Worm (Caenorhabditis elegans) whole organism, L1 larva: ENCODE data around the gene dmd-3.

Experiments
- C34B4.2 ChIP-seq: sonication (generic microtip); optimal IDR thresholded peaks from 2 replicates; lab custom pipeline; 2017; ENCODE audit warnings: mild to moderate bottlenecking, missing genetic modification characterization, missing compliant biosample characterization
- F16B12.6 ChIP-seq: fragments of 150-350 bp; optimal IDR thresholded peaks from 2 replicates; lab custom pipeline; 2014; ENCODE audit warnings: missing biosample characterization, missing genetic modification characterization
- blmp-1 ChIP-seq: fragments of 150-350 bp; optimal IDR thresholded peaks from 2 replicates; lab custom pipeline; 2014; ENCODE audit warnings: missing biosample characterization, missing genetic modification characterization
- ceh-8 ChIP-seq: fragments of 200-800 bp; sonication (Bioruptor generic); optimal IDR thresholded peaks from 2 replicates; lab custom pipeline; 2018; ENCODE audit warnings: mild to moderate bottlenecking, missing genetic modification characterization, moderate library complexity, missing compliant biosample characterization
- ceh-82 ChIP-seq, 3 experiments: fragments of 150-350 bp in 1 of 3; sonication (generic microtip) in 2 of 3; optimal IDR thresholded peaks; 2 replicates each; lab custom pipeline; 2014 to 2017; ENCODE audit warnings: missing biosample characterization in 3 of 3, missing genetic modification characterization in 3 of 3
- ces-1 ChIP-seq: fragments of 150-350 bp; optimal IDR thresholded peaks from 2 replicates; lab custom pipeline; 2014; ENCODE audit warnings: missing biosample characterization, missing genetic modification reagents, missing genetic modification characterization
- efl-1 ChIP-seq, 4 experiments: fragments of 150-350 bp; optimal IDR thresholded peaks in 3 of 4; peaks in 1 of 4; 1 replicate in 1 of 4; 2 replicates in 3 of 4; lab custom pipeline; 2014; ENCODE audit warnings: missing biosample characterization in 2 of 4, missing genetic modification characterization in 2 of 4, missing genetic modification reagents in 2 of 4
- egl-27 ChIP-seq, 2 experiments: fragments of 150-350 bp in 1 of 2; sonication (generic microtip); optimal IDR thresholded peaks; 3 replicates each; lab custom pipeline; 2017 to 2018; ENCODE audit warnings: missing biosample characterization in 2 of 2, missing genetic modification characterization in 2 of 2, missing genetic modification reagents in 2 of 2
- elt-2 ChIP-seq: sonication (generic microtip); optimal IDR thresholded peaks from 2 replicates; lab custom pipeline; 2016; ENCODE audit warnings: missing genetic modification characterization, mild to moderate bottlenecking, inconsistent platforms, missing compliant biosample characterization, missing genetic modification reagents
- elt-3 ChIP-seq, 6 experiments: fragments of 150-350 bp in 1 of 6; sonication (generic microtip); optimal IDR thresholded peaks; 2 replicates each; lab custom pipeline; 2017 to 2018; ENCODE audit warnings: missing biosample characterization in 6 of 6, missing genetic modification characterization in 6 of 6, inconsistent platforms in 1 of 6
- fkh-10 ChIP-seq: sonication (generic microtip); optimal IDR thresholded peaks from 2 replicates; lab custom pipeline; 2017; ENCODE audit warnings: missing biosample characterization, missing genetic modification reagents, missing genetic modification characterization
- fkh-4 ChIP-seq: sonication (generic microtip); optimal IDR thresholded peaks from 2 replicates; lab custom pipeline; 2016; ENCODE audit warnings: missing compliant biosample characterization, missing genetic modification characterization, borderline replicate concordance
- grh-1 ChIP-seq: fragments of 200-800 bp; sonication (Bioruptor generic); IDR thresholded peaks from 2 replicates; pipeline ENCODE4 v1.3.6; 2022; ENCODE audit warnings: missing genetic modification reagents, missing genetic modification characterization, missing compliant biosample characterization
- hlh-17 ChIP-seq: fragments of 200-800 bp; sonication (Bioruptor generic); optimal IDR thresholded peaks from 2 replicates; lab custom pipeline; 2018; ENCODE audit warnings: missing genetic modification characterization, mild to moderate bottlenecking, missing compliant biosample characterization, moderate library complexity, borderline replicate concordance
- lin-13 ChIP-seq: fragments of 150-350 bp; optimal IDR thresholded peaks from 2 replicates; lab custom pipeline; 2014; ENCODE audit warnings: missing biosample characterization, missing genetic modification reagents, missing genetic modification characterization
- lin-14 ChIP-seq: fragments of 200-800 bp; sonication (Bioruptor generic); optimal IDR thresholded peaks from 2 replicates; lab custom pipeline; 2018; ENCODE audit warnings: mild to moderate bottlenecking, missing genetic modification characterization, moderate library complexity, missing compliant biosample characterization
- lin-15B ChIP-seq: fragments of 150-350 bp; sonication (generic microtip); optimal IDR thresholded peaks from 3 replicates; lab custom pipeline; 2014; ENCODE audit warnings: missing biosample characterization, missing genetic modification characterization
- lin-35 ChIP-seq, 2 experiments: fragments of 150-350 bp; optimal IDR thresholded peaks; 2 replicates each; lab custom pipeline; 2014; ENCODE audit warnings: missing biosample characterization in 2 of 2, missing genetic modification characterization in 2 of 2, missing genetic modification reagents in 2 of 2
- lir-3 ChIP-seq: sonication (generic microtip); optimal IDR thresholded peaks from 2 replicates; lab custom pipeline; 2016; ENCODE audit warnings: mild to moderate bottlenecking, missing genetic modification characterization, moderate library complexity, missing compliant biosample characterization; ENCODE audit not compliant: poor library complexity
- lsy-2 ChIP-seq, 2 experiments: fragments of 150-350 bp; optimal IDR thresholded peaks; 2 replicates each; lab custom pipeline; 2014; ENCODE audit warnings: missing biosample characterization in 2 of 2, missing genetic modification characterization in 2 of 2
- mab-9 ChIP-seq: fragments of 200-800 bp; sonication (Bioruptor generic); IDR thresholded peaks from 2 replicates; pipeline ENCODE4 v1.3.6; 2022; ENCODE audit warnings: missing genetic modification reagents, missing genetic modification characterization, missing compliant biosample characterization
- mdl-1 ChIP-seq, 2 experiments: fragments of 150-350 bp; optimal IDR thresholded peaks; 2 replicates each; lab custom pipeline; 2014 to 2017; ENCODE audit warnings: missing biosample characterization in 2 of 2, missing genetic modification characterization in 2 of 2, inconsistent platforms in 1 of 2
- nhr-11 ChIP-seq: fragments of 150-350 bp; optimal IDR thresholded peaks from 2 replicates; lab custom pipeline; 2014; ENCODE audit warnings: missing biosample characterization, missing genetic modification characterization
- nhr-12 ChIP-seq: sonication (generic microtip); optimal IDR thresholded peaks from 2 replicates; lab custom pipeline; 2017; ENCODE audit warnings: missing biosample characterization, missing genetic modification characterization
- nhr-19 ChIP-seq: fragments of 200-800 bp; sonication (Bioruptor generic); conservative IDR thresholded peaks from 2 replicates; pipeline ENCODE4 v1.3.6; 2022; ENCODE audit warnings: missing genetic modification characterization, missing compliant biosample characterization
- nhr-77 ChIP-seq: fragments of 150-350 bp; optimal IDR thresholded peaks from 2 replicates; lab custom pipeline; 2014; ENCODE audit warnings: missing biosample characterization, missing genetic modification characterization
- nhr-85 ChIP-seq: sonication (generic microtip); peaks from one replicate; lab custom pipeline; 2016; ENCODE audit warnings: missing genetic modification characterization, inconsistent platforms, missing compliant biosample characterization
- pag-3 ChIP-seq: sonication (generic microtip); optimal IDR thresholded peaks from 2 replicates; lab custom pipeline; 2017; ENCODE audit warnings: missing genetic modification characterization, mild to moderate bottlenecking, missing compliant biosample characterization, antibody characterized with exemption, borderline replicate concordance; ENCODE audit not compliant: insufficient read depth
- rnt-1 ChIP-seq: sonication (generic microtip); optimal IDR thresholded peaks from 2 replicates; lab custom pipeline; 2016; ENCODE audit warnings: mild to moderate bottlenecking, missing genetic modification characterization, moderate library complexity, missing compliant biosample characterization
- skn-1 ChIP-seq: fragments of 150-350 bp; optimal IDR thresholded peaks from 2 replicates; lab custom pipeline; 2014; ENCODE audit warnings: missing biosample characterization, missing genetic modification characterization
- snu-23 ChIP-seq: sonication (generic microtip); optimal IDR thresholded peaks from 2 replicates; lab custom pipeline; 2016; ENCODE audit warnings: missing genetic modification characterization, missing compliant biosample characterization
- sox-4 ChIP-seq: sonication (generic microtip); optimal IDR thresholded peaks from 2 replicates; lab custom pipeline; 2016; ENCODE audit warnings: missing genetic modification characterization, missing compliant biosample characterization
- sptf-1 ChIP-seq: fragments of 150-350 bp; optimal IDR thresholded peaks from 2 replicates; lab custom pipeline; 2014; ENCODE audit warnings: missing biosample characterization, missing genetic modification characterization
- sup-37 ChIP-seq: fragments of 200-800 bp; sonication (Bioruptor generic); optimal IDR thresholded peaks from 2 replicates; lab custom pipeline; 2018; ENCODE audit warnings: mild to moderate bottlenecking, missing genetic modification characterization, missing compliant biosample characterization
- unc-98 ChIP-seq: fragments of 200-800 bp; sonication (Bioruptor generic); IDR thresholded peaks from 2 replicates; pipeline ENCODE4 v1.3.6; 2022; ENCODE audit warnings: missing genetic modification characterization, missing compliant biosample characterization
- vab-15 ChIP-seq: sonication (generic microtip); optimal IDR thresholded peaks from 2 replicates; lab custom pipeline; 2017; ENCODE audit warnings: missing genotype, mild to moderate bottlenecking, missing genetic modification characterization, missing compliant biosample characterization
- xbp-1 ChIP-seq: sonication (generic microtip); optimal IDR thresholded peaks from 2 replicates; lab custom pipeline; 2016; ENCODE audit warnings: missing genetic modification characterization, missing compliant biosample characterization
- zag-1 ChIP-seq: fragments of 150-350 bp; optimal IDR thresholded peaks from 2 replicates; lab custom pipeline; 2014; ENCODE audit warnings: missing biosample characterization, missing genetic modification characterization
- ztf-11 ChIP-seq, 2 experiments: sonication (generic microtip); optimal IDR thresholded peaks; 2 replicates each; lab custom pipeline; 2016 to 2017; ENCODE audit warnings: missing genetic modification characterization in 2 of 2, missing biosample characterization in 1 of 2, missing compliant biosample characterization in 1 of 2
- ztf-4 ChIP-seq: fragments of 150-350 bp; optimal IDR thresholded peaks from 2 replicates; lab custom pipeline; 2014; ENCODE audit warnings: missing biosample characterization, missing genetic modification characterization

dmd-3 gene

DNA sequence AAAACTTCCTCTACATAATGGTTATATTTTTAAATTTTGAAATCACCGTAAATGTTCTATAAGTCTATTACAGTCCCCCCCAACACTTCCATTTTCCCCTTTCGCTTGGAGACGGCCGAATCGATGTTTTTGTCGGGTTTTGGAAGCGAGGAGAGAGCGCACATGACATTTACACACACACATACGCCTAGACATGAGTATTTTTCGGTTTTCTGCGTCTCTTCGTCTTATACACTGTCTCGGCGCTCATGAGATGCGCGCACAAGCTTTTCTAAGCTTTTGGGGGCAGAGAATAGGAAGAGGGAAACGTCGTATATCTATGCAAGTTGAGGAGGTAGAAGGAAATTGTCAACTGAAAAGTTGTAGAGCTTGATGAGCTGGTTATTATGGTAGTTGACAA, 35.0 kb downstream of the dmd-3 start:
- TF ChIP-seq lin-15B, result no peak
- no peak for TF ChIP-seq vab-15
- peak in 1 of 2 experiments; percentile 20 for TF ChIP-seq lsy-2 (tag; optimal IDR thresholded peaks at IDR 0.05; lab: Kevin White, UChicago)
- TF ChIP-seq skn-1 (tag; lab: Kevin White, UChicago), result no peak
- no peak for TF ChIP-seq ztf-11 (tag; optimal IDR thresholded peaks at IDR 0.05; lab: Kevin White, UChicago)
- TF ChIP-seq blmp-1 (tag; lab: Kevin White, UChicago), result peak; percentile 31
- TF ChIP-seq ceh-82 (tag; optimal IDR thresholded peaks at IDR 0.05; lab: Kevin White, UChicago), result peak in 1 of 3 experiments; percentile 4
- no peak for TF ChIP-seq rnt-1 (tag; lab: Kevin White, UChicago)
- TF ChIP-seq F16B12.6, result no peak
- no peak for TF ChIP-seq ces-1 (GFP tag; lab: Kevin White, UChicago)
- no peak for TF ChIP-seq sup-37 (GFP tag; lab: Kevin White, UChicago)
- no peak for TF ChIP-seq sox-4 (tag; lab: Kevin White, UChicago)
- no peak for TF ChIP-seq efl-1 (optimal IDR thresholded peaks at IDR 0.05; lab: Kevin White, UChicago)
- TF ChIP-seq efl-1 (GFP tag; optimal IDR thresholded peaks at IDR 0.05 in 1 of 2; lab: Kevin White, UChicago), result no peak
- TF ChIP-seq zag-1 (tag; lab: Kevin White, UChicago), result no peak
- peak in 1 of 2 experiments; percentile 69 for TF ChIP-seq mdl-1 (tag; optimal IDR thresholded peaks at IDR 0.05; lab: Kevin White, UChicago)
- TF ChIP-seq lin-13 (GFP tag; lab: Kevin White, UChicago), result no peak
- no peak for TF ChIP-seq fkh-10 (GFP tag; lab: Kevin White, UChicago)
- TF ChIP-seq pag-3 (tag; lab: Kevin White, UChicago), result no peak
- no peak for TF ChIP-seq ztf-4 (tag; lab: Kevin White, UChicago)
- no peak for TF ChIP-seq mab-9 (GFP tag; lab: Robert Waterston, UW)
- TF ChIP-seq ceh-8 (GFP tag; lab: Kevin White, UChicago), result no peak
- no peak for TF ChIP-seq unc-98
- TF ChIP-seq snu-23 (GFP tag; lab: Kevin White, UChicago), result peak; percentile 12
- no peak for TF ChIP-seq hlh-17 (GFP tag; lab: Kevin White, UChicago)
- TF ChIP-seq elt-2, result no peak
- TF ChIP-seq nhr-11 (tag; lab: Kevin White, UChicago), result no peak
- TF ChIP-seq sptf-1 (tag; lab: Kevin White, UChicago), result no peak
- TF ChIP-seq nhr-19, result no peak
- TF ChIP-seq nhr-12, result no peak
- peak in 1 of 2 experiments; percentile 49 for TF ChIP-seq lin-35 (GFP tag; optimal IDR thresholded peaks at IDR 0.05; lab: Kevin White, UChicago)
- no peak for TF ChIP-seq nhr-77 (tag; lab: Kevin White, UChicago)
- no peak for TF ChIP-seq lir-3
- TF ChIP-seq, all 84 proteins: peak for 6

DNA sequence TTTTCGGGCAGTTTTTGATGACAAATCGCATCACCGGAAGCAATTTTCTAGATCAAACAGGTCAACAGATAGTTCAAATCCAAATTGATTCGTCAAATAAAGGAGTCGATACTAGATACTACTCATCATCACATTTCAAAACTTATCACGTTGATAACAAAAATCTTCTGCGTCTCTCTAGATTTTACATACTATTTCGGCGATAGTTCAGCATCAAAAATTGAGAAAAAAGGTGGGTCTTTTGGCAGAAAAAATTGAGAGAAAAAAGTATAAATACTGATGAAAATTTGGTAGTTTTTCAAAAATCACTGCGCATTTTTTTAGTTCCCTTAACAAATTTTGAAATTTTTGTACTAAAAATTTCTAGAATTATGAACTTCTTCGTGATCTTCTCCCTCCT, 41.9 kb downstream of the dmd-3 start, which contains the start of gene nlp-26:
nlp-26 (plus strand) TSS at position 301 of the 400 bp plus-strand sequence.
- TF ChIP-seq xbp-1, result no peak
- no peak for TF ChIP-seq pag-3 (tag; lab: Kevin White, UChicago)
- peak in 1 of 6 experiments; percentile 39 for TF ChIP-seq elt-3 (tag; optimal IDR thresholded peaks at IDR 0.05; lab: Kevin White, UChicago)
- TF ChIP-seq C34B4.2 (tag; lab: Kevin White, UChicago), result no peak
- no peak for TF ChIP-seq fkh-4

DNA sequence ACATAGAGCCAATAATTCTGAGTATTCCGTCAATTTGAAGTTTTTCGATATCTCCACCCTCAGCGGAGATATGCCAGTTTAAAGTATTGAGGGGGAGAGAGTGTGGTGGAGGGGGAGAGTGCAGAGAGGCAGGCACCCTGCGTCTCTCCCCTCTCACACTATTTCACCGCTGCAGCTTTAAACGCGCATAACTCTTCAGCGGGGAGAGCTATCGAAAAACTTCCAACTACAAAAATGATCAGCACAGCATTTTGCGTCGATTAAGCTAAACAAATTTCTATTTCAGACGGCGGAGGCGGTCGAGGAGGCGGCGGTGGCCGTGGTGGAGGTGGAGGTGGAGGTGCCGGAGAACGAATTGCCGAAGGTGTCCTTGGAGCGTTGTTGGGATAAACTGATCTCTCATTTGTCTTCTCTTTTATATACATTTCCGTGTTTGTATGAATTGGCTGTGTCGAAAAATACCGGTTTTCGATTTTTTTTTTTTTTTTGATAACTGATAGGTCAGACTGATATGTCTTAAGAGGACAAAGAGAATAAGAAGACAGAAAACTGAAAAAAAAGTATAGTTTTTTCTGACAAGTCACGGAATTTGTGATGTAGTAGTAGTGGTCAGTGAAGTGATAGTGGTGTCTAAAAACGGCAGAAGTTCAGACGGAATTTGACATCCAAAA, 43.2 kb downstream of the dmd-3 start:
- TF ChIP-seq egl-27 (tag; optimal IDR thresholded peaks at IDR 0.05; lab: Kevin White, UChicago) (no peak), sox-4 (tag; lab: Kevin White, UChicago) (no peak), nhr-19 (peak; percentile 10; the same call in 1 of the 2 replicates), ztf-11 (tag; optimal IDR thresholded peaks at IDR 0.05; lab: Kevin White, UChicago) (no peak), nhr-85 (tag; lab: Kevin White, UChicago) (peak; percentile 61), lin-14 (GFP tag; lab: Kevin White, UChicago) (peak; percentile 2), grh-1 (GFP tag; lab: Robert Waterston, UW) (0 out of 2 replicates have a peak, but pooled peaks have one; percentile 40), pag-3 (tag; lab: Kevin White, UChicago) (no peak)
